Fruit fly (Drosophila melanogaster) whole organism, embryonic: ENCODE results near the gene CG7974.

Experiments
- Asciz ChIP-seq: fragments of 200-800 bp; sonication (Bioruptor generic); optimal IDR thresholded peaks from 2 replicates; lab custom pipeline; 2017; ENCODE audit warnings: missing biosample characterization, mild to moderate bottlenecking, missing genetic modification characterization, missing genetic modification reagents
- BtbVII ChIP-seq: fragments of 200-800 bp; sonication (Bioruptor generic); optimal IDR thresholded peaks from 3 replicates; lab custom pipeline; 2017; ENCODE audit warnings: missing biosample characterization, mild to moderate bottlenecking, missing genetic modification characterization
- CG10209 ChIP-seq: fragments of 200-800 bp; sonication (Bioruptor generic); optimal IDR thresholded peaks from 3 replicates; lab custom pipeline; 2017; ENCODE audit warnings: missing biosample characterization, mild to moderate bottlenecking, missing genetic modification characterization, missing genetic modification reagents
- CG1024 ChIP-seq: fragments of 200-800 bp; sonication (Bioruptor generic); IDR thresholded peaks from 2 replicates; pipeline ENCODE4 v1.3.6; 2022; ENCODE audit warnings: missing biosample characterization, missing genetic modification characterization
- CG10321 ChIP-seq: fragments of 200-800 bp; sonication (Bioruptor generic); IDR thresholded peaks from 2 replicates; pipeline ENCODE4 v1.3.6; 2022; ENCODE audit warnings: missing biosample characterization, missing genetic modification characterization
- CG13624 ChIP-seq: fragments of 200-800 bp; sonication (Bioruptor generic); optimal IDR thresholded peaks from 2 replicates; lab custom pipeline; 2016; ENCODE audit warnings: missing biosample characterization, missing genetic modification characterization
- CG16779 ChIP-seq: fragments of 200-800 bp; sonication (Bioruptor generic); IDR thresholded peaks from 2 replicates; pipeline ENCODE4 v1.3.6; 2022; ENCODE audit warnings: missing biosample characterization, missing genetic modification characterization
- CG17328 ChIP-seq: fragments of 200-800 bp; sonication (Bioruptor generic); IDR thresholded peaks from 2 replicates; pipeline ENCODE4 v1.3.6; 2022; ENCODE audit warnings: missing biosample characterization, missing genetic modification characterization
- CG31388 ChIP-seq: fragments of 200-800 bp; sonication (Bioruptor generic); optimal IDR thresholded peaks from 2 replicates; lab custom pipeline; 2016; ENCODE audit warnings: missing biosample characterization, missing genetic modification characterization
- CG34376 ChIP-seq: fragments of 200-800 bp; sonication (Bioruptor generic); optimal IDR thresholded peaks from 2 replicates; lab custom pipeline; 2018; ENCODE audit warnings: missing biosample characterization, mild to moderate bottlenecking, missing genetic modification characterization
- CG3838 ChIP-seq: fragments of 200-800 bp; sonication (Bioruptor generic); optimal IDR thresholded peaks from 3 replicates; lab custom pipeline; 2016; ENCODE audit warnings: missing biosample characterization, missing genetic modification characterization
- CG3847 ChIP-seq: fragments of 200-800 bp; sonication (Bioruptor generic); IDR thresholded peaks from 2 replicates; pipeline ENCODE4 v1.3.6; 2022; ENCODE audit warnings: missing biosample characterization, missing genetic modification characterization
- CG4404 ChIP-seq: fragments of 200-800 bp; sonication (Bioruptor generic); IDR thresholded peaks from 2 replicates; pipeline ENCODE4 v1.3.6; 2022; ENCODE audit warnings: missing biosample characterization, missing genetic modification characterization
- CG4617 ChIP-seq: fragments of 200-800 bp; sonication (Bioruptor generic); optimal IDR thresholded peaks from 3 replicates; lab custom pipeline; 2016; ENCODE audit warnings: missing biosample characterization, missing genetic modification characterization, borderline replicate concordance
- CG4820 ChIP-seq: fragments of 200-800 bp; sonication (Bioruptor generic); optimal IDR thresholded peaks from 3 replicates; lab custom pipeline; 2016; ENCODE audit warnings: missing biosample characterization, missing genetic modification characterization
- CG5953 ChIP-seq: fragments of 200-800 bp; sonication (Bioruptor generic); IDR thresholded peaks from 2 replicates; pipeline ENCODE4 v1.3.6; 2022; ENCODE audit warnings: missing biosample characterization, missing genetic modification characterization
- CG6813 ChIP-seq: fragments of 200-800 bp; sonication (Bioruptor generic); optimal IDR thresholded peaks from 2 replicates; lab custom pipeline; 2017; ENCODE audit warnings: missing biosample characterization, missing genetic modification characterization, mild to moderate bottlenecking, moderate library complexity, missing genetic modification reagents
- CG9215 ChIP-seq: fragments of 200-800 bp; sonication (Bioruptor generic); IDR thresholded peaks from 2 replicates; pipeline ENCODE4 v1.3.6; 2022; ENCODE audit warnings: missing biosample characterization, missing genetic modification characterization
- CG9797 ChIP-seq: fragments of 200-800 bp; sonication (Bioruptor generic); optimal IDR thresholded peaks from 3 replicates; lab custom pipeline; 2018; ENCODE audit warnings: missing biosample characterization, mild to moderate bottlenecking, missing genetic modification characterization
- CG9817 ChIP-seq: fragments of 200-800 bp; sonication (Bioruptor generic); optimal IDR thresholded peaks from 2 replicates; lab custom pipeline; 2018; ENCODE audit warnings: missing biosample characterization, mild to moderate bottlenecking, missing genetic modification characterization, moderate library complexity
- Dip2 ChIP-seq: fragments of 200-800 bp; sonication (Bioruptor generic); IDR thresholded peaks from 2 replicates; pipeline ENCODE4 v1.3.6; 2022; ENCODE audit warnings: missing biosample characterization, missing genetic modification characterization
- Dll ChIP-seq: fragments of 200-800 bp; sonication (Bioruptor generic); IDR thresholded peaks from 4 replicates; pipeline ENCODE4 v1.3.6; 2022; ENCODE audit warnings: missing biosample characterization, missing genetic modification characterization; ENCODE audit not compliant: partially characterized antibody
- Doc2 ChIP-seq: fragments of 200-800 bp; sonication (Bioruptor generic); IDR thresholded peaks from 2 replicates; pipeline ENCODE4 v1.3.6; 2022; ENCODE audit warnings: missing biosample characterization, missing genetic modification characterization
- Eip74EF ChIP-seq, 2 experiments: fragments of 200-800 bp in 1 of 2; fragments of >200 bp in 1 of 2; sonication (Bioruptor generic) in 1 of 2; optimal IDR thresholded peaks; 2 replicates each; lab custom pipeline; 2017 to 2019; ENCODE audit warnings: missing biosample characterization in 2 of 2, missing genetic modification characterization in 2 of 2, mild to moderate bottlenecking in 1 of 2, moderate library complexity in 1 of 2
- Fer1 ChIP-seq: fragments of 200-800 bp; sonication (Bioruptor generic); optimal IDR thresholded peaks from 2 replicates; lab custom pipeline; 2017; ENCODE audit warnings: missing biosample characterization, mild to moderate bottlenecking, missing genetic modification characterization
- Fer3 ChIP-seq: fragments of 200-800 bp; sonication (Bioruptor generic); optimal IDR thresholded peaks from 2 replicates; lab custom pipeline; 2018; ENCODE audit warnings: missing biosample characterization, mild to moderate bottlenecking, missing genetic modification characterization, moderate library complexity
- Neu2 ChIP-seq: fragments of 200-800 bp; sonication (Bioruptor generic); optimal IDR thresholded peaks from 3 replicates; lab custom pipeline; 2016; ENCODE audit warnings: missing biosample characterization, missing genetic modification characterization, borderline replicate concordance
- Nf-YB ChIP-seq: fragments of 200-800 bp; sonication (Bioruptor generic); optimal IDR thresholded peaks from 3 replicates; lab custom pipeline; 2019; ENCODE audit warnings: missing biosample characterization, mild to moderate bottlenecking, missing genetic modification characterization, moderate library complexity
- Optix ChIP-seq: fragments of 200-800 bp; sonication (Bioruptor generic); IDR thresholded peaks from 3 replicates; pipeline ENCODE4 v1.3.6; 2022; ENCODE audit warnings: missing biosample characterization, missing genetic modification characterization
- Sry-β ChIP-seq: fragments of 200-800 bp; sonication (Bioruptor generic); optimal IDR thresholded peaks from 2 replicates; lab custom pipeline; 2018; ENCODE audit warnings: missing biosample characterization, mild to moderate bottlenecking, missing genetic modification characterization, moderate library complexity
- ase ChIP-seq: fragments of 200-800 bp; sonication (Bioruptor generic); IDR thresholded peaks from 3 replicates; pipeline ENCODE4 v1.3.6; 2022; ENCODE audit warnings: missing biosample characterization, missing genetic modification characterization
- bigmax ChIP-seq: fragments of 200-800 bp; sonication (Bioruptor generic); optimal IDR thresholded peaks from 2 replicates; lab custom pipeline; 2018; ENCODE audit warnings: missing biosample characterization, mild to moderate bottlenecking, missing genetic modification characterization
- br ChIP-seq: fragments of >200 bp; optimal IDR thresholded peaks from 2 replicates; lab custom pipeline; 2017
- chinmo ChIP-seq: fragments of 200-800 bp; sonication (Bioruptor generic); IDR thresholded peaks from 4 replicates; pipeline ENCODE4 v1.3.6; 2022; ENCODE audit warnings: missing biosample characterization, missing genetic modification characterization; ENCODE audit not compliant: partially characterized antibody
- chn ChIP-seq: fragments of 200-800 bp; sonication (Bioruptor generic); optimal IDR thresholded peaks from 2 replicates; lab custom pipeline; 2016; ENCODE audit warnings: missing biosample characterization, missing genetic modification characterization
- dm ChIP-seq: fragments of 200-800 bp; sonication (Bioruptor generic); optimal IDR thresholded peaks from 3 replicates; lab custom pipeline; 2016; ENCODE audit warnings: missing biosample characterization, missing genetic modification characterization
- dysf ChIP-seq: fragments of 200-800 bp; sonication (Bioruptor generic); IDR thresholded peaks from 3 replicates; pipeline ENCODE4 v1.3.6; 2022; ENCODE audit warnings: missing biosample characterization, missing genetic modification characterization
- en ChIP-seq: fragments of 200-800 bp; sonication (Bioruptor generic); optimal IDR thresholded peaks from 2 replicates; lab custom pipeline; 2016; ENCODE audit warnings: missing biosample characterization, missing genetic modification characterization
- fd102C ChIP-seq: fragments of 200-800 bp; sonication (Bioruptor generic); optimal IDR thresholded peaks from 2 replicates; lab custom pipeline; 2018; ENCODE audit warnings: missing biosample characterization, mild to moderate bottlenecking, missing genetic modification characterization, moderate library complexity
- hbn ChIP-seq: fragments of 200-800 bp; sonication (Bioruptor generic); IDR thresholded peaks from 2 replicates; pipeline ENCODE4 v1.3.6; 2022; ENCODE audit warnings: missing biosample characterization, missing genetic modification characterization; ENCODE audit not compliant: partially characterized antibody
- her ChIP-seq: fragments of 200-800 bp; sonication (Bioruptor generic); optimal IDR thresholded peaks from 2 replicates; lab custom pipeline; 2016; ENCODE audit warnings: missing biosample characterization, missing genetic modification characterization
- klu ChIP-seq: fragments of 200-800 bp; sonication (Bioruptor generic); IDR thresholded peaks from 2 replicates; pipeline ENCODE4 v1.3.6; 2022; ENCODE audit warnings: missing biosample characterization, missing genetic modification characterization
- lab ChIP-seq: fragments of 200-800 bp; sonication (Bioruptor generic); optimal IDR thresholded peaks from 3 replicates; lab custom pipeline; 2017; ENCODE audit warnings: missing biosample characterization, missing genetic modification characterization, mild to moderate bottlenecking, moderate library complexity, missing genetic modification reagents
- nom ChIP-seq: fragments of 200-800 bp; sonication (Bioruptor generic); optimal IDR thresholded peaks from 2 replicates; lab custom pipeline; 2017; ENCODE audit warnings: missing biosample characterization, missing genetic modification characterization, mild to moderate bottlenecking, moderate library complexity, missing genetic modification reagents
- sens ChIP-seq: fragments of 200-800 bp; sonication (Bioruptor generic); peaks from one replicate; lab custom pipeline; 2016; ENCODE audit warnings: missing biosample characterization, missing genetic modification characterization
- ssp ChIP-seq: fragments of 200-800 bp; sonication (Bioruptor generic); IDR thresholded peaks from 2 replicates; pipeline ENCODE4 v1.3.6; 2022; ENCODE audit warnings: missing biosample characterization, missing genetic modification characterization
- stc ChIP-seq: fragments of 200-800 bp; sonication (Bioruptor generic); IDR thresholded peaks from 2 replicates; pipeline ENCODE4 v1.3.6; 2022; ENCODE audit warnings: missing biosample characterization, missing genetic modification characterization
- tgo ChIP-seq: fragments of 200-800 bp; sonication (Bioruptor generic); IDR thresholded peaks from 3 replicates; pipeline ENCODE4 v1.3.6; 2022; ENCODE audit warnings: missing biosample characterization, missing genetic modification characterization
- zen ChIP-seq: fragments of 200-800 bp; sonication (Bioruptor generic); optimal IDR thresholded peaks from 3 replicates; lab custom pipeline; 2018; ENCODE audit warnings: missing biosample characterization, mild to moderate bottlenecking, missing genetic modification characterization, moderate library complexity

The CG7974 gene

DNA sequence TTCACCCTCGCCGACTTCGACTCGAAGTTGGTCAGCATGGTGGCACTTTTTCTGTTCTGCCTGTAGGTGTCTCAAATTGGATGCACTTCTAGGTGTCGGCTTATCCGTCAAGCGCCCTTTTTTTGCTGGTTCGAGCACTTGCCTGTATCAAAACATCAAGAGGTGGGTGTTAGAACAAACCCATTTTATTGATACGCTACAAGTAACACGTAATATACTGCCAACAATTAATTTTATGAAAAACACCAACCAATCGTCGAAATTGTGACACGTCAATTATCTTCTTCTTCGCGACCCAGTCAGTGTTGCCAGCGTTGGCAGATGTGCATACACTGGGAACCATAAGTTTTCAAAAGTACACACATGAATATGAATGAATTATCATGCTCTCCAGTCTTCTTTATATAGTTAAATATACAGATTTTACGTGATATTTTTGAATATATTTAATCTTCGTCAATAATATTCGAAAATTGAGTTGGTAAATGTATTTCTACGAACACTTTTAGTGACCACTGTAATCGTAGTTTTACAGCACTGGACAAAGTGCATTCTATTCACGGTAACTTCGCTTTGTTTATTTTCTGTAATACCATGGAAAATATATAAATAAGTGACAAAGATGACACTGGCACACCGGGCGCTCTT, 19.9 kb upstream of the CG7974 start, which contains the start of the genes alphaCOP and CG13919 (continued):
- TF ChIP-seq fd102C (peak; percentile 80), CG3847 (peak; percentile 98), Eip74EF (GFP tag; optimal IDR thresholded peaks at IDR 0.05; lab: Kevin White, UChicago) (peak in 1 of 2 experiments; percentile 96), CG4617 (GFP tag; lab: Kevin White, UChicago) (peak; percentile 98), chinmo (GFP tag; lab: Robert Waterston, UW) (no peak), Neu2 (GFP tag; lab: Kevin White, UChicago) (peak; percentile 57), Doc2 (GFP tag; lab: Robert Waterston, UW) (peak; percentile 77), CG9817 (tag; lab: Kevin White, UChicago) (peak; percentile 95), BtbVII (GFP tag; lab: Kevin White, UChicago) (peak; percentile 92), klu (peak; percentile 89), Optix (GFP tag; lab: Robert Waterston, UW) (peak; percentile 95), CG5953 (GFP tag; lab: Robert Waterston, UW) (peak; percentile 97), CG10321 (GFP tag; lab: Robert Waterston, UW) (peak; percentile 83), CG9797 (GFP tag; lab: Kevin White, UChicago) (peak; percentile 32), Fer3 (tag; lab: Kevin White, UChicago) (peak; percentile 96), CG10209 (GFP tag; lab: Kevin White, UChicago) (peak; percentile 96), dm (GFP tag; lab: Kevin White, UChicago) (peak; percentile 82), CG34376 (GFP tag; lab: Kevin White, UChicago) (peak; percentile 89), dysf (peak; percentile 97), CG9215 (GFP tag; lab: Robert Waterston, UW) (peak; percentile 95), nom (GFP tag; lab: Kevin White, UChicago) (peak; percentile 92), stc (GFP tag; lab: Robert Waterston, UW) (peak; percentile 95), CG3838 (GFP tag; lab: Kevin White, UChicago) (peak; percentile 89), Dip2 (peak; percentile 53), chn (GFP tag; lab: Kevin White, UChicago) (peak; percentile 96), Nf-YB (GFP tag; lab: Kevin White, UChicago) (peak; percentile 84), CG4820 (GFP tag; lab: Kevin White, UChicago) (peak; percentile 88), hbn (GFP tag; lab: Robert Waterston, UW) (0 out of 2 replicates have a peak, but pooled peaks have one; percentile 18), CG6813 (GFP tag; lab: Kevin White, UChicago) (peak; percentile 75), her (GFP tag; lab: Kevin White, UChicago) (peak; percentile 69), zen (tag; lab: Kevin White, UChicago) (peak; percentile 89), sens (GFP tag; lab: Kevin White, UChicago) (peak; percentile 99), Asciz (GFP tag; lab: Kevin White, UChicago) (no peak), br (lab: Kevin White, UChicago) (no peak), bigmax (GFP tag; lab: Kevin White, UChicago) (peak; percentile 20), Dll (GFP tag; lab: Robert Waterston, UW) (peak; percentile 44; the same call in 2 of the 4 replicates), CG4404 (GFP tag; lab: Robert Waterston, UW) (peak; percentile 94), CG13624 (GFP tag; lab: Kevin White, UChicago) (peak; percentile 97), CG31388 (peak; percentile 89), ssp (GFP tag; lab: Robert Waterston, UW) (peak; percentile 92), Fer1 (GFP tag; lab: Kevin White, UChicago) (peak; percentile 91), ase (GFP tag; lab: Robert Waterston, UW) (peak; percentile 95), CG1024 (peak; percentile 77), en (GFP tag; lab: Kevin White, UChicago) (peak; percentile 65), Sry-β (GFP tag; lab: Kevin White, UChicago) (peak; percentile 60), lab (peak; percentile 95), CG17328 (peak; percentile 98), CG16779 (peak; percentile 84), tgo (peak; percentile 97)
